Fruit fly (Drosophila melanogaster) whole organism, wandering third instar larva: ENCODE data around the gene sloth1.

Experiments
- CG32264 ChIP-seq: fragments of 200-800 bp; sonication (Bioruptor generic); optimal IDR thresholded peaks from 2 replicates; lab custom pipeline; 2016; ENCODE audit warnings: missing biosample characterization, missing genetic modification characterization
- CG9705 ChIP-seq: fragments of 200-800 bp; sonication (Bioruptor generic); optimal IDR thresholded peaks from 2 replicates; lab custom pipeline; 2018; ENCODE audit warnings: missing biosample characterization, mild to moderate bottlenecking, missing genetic modification characterization
- CrebA ChIP-seq: fragments of 200-800 bp; sonication (Bioruptor generic); optimal IDR thresholded peaks from 2 replicates; lab custom pipeline; 2016; ENCODE audit warnings: missing biosample characterization, mild to moderate bottlenecking, missing genetic modification characterization, borderline replicate concordance
- Dfd ChIP-seq: fragments of >200 bp; optimal IDR thresholded peaks from 2 replicates; lab custom pipeline; 2017; ENCODE audit warnings: missing biosample characterization, missing genetic modification characterization
- Dif ChIP-seq: fragments of 200-275, 200-300 bp; sonication (Bioruptor generic); optimal IDR thresholded peaks from 2 replicates; lab custom pipeline; 2018; ENCODE audit warnings: missing biosample characterization, missing genetic modification characterization; ENCODE audit not compliant: partially characterized antibody
- GATAd ChIP-seq: sonication (Bioruptor generic); optimal IDR thresholded peaks from 2 replicates; lab custom pipeline; 2016; ENCODE audit warnings: missing biosample characterization, missing genetic modification characterization
- HLH106 ChIP-seq: fragments of 200-800 bp; optimal IDR thresholded peaks from 3 replicates; lab custom pipeline; 2019; ENCODE audit warnings: missing biosample characterization, mild to moderate bottlenecking, missing genetic modification characterization, moderate library complexity
- Hnf4 ChIP-seq: fragments of 200-800 bp; sonication (Bioruptor generic); optimal IDR thresholded peaks from 2 replicates; lab custom pipeline; 2016; ENCODE audit warnings: missing biosample characterization, mild to moderate bottlenecking, missing genetic modification characterization
- Hr83 ChIP-seq: fragments of 200-300 bp; sonication (Bioruptor generic); optimal IDR thresholded peaks from 2 replicates; lab custom pipeline; 2016; ENCODE audit warnings: missing biosample characterization, mild to moderate bottlenecking, missing genetic modification characterization, moderate library complexity; ENCODE audit not compliant: poor library complexity, severe bottlenecking
- Jra ChIP-seq: sonication (Bioruptor generic); optimal IDR thresholded peaks from 2 replicates; lab custom pipeline; 2016; ENCODE audit warnings: missing biosample characterization, missing genetic modification characterization
- Mio ChIP-seq: sonication (Bioruptor generic); optimal IDR thresholded peaks from 2 replicates; lab custom pipeline; 2016; ENCODE audit warnings: missing biosample characterization, missing genetic modification characterization
- Myc ChIP-seq: fragments of >200 bp; optimal IDR thresholded peaks from 2 replicates; lab custom pipeline; 2017
- OdsH ChIP-seq: fragments of 200-800 bp; sonication (Bioruptor generic); optimal IDR thresholded peaks from 2 replicates; lab custom pipeline; 2016; ENCODE audit warnings: missing biosample characterization, mild to moderate bottlenecking, missing genetic modification characterization
- Rel ChIP-seq, 2 experiments: fragments of 200-800 bp; sonication (Bioruptor generic) in 1 of 2; optimal IDR thresholded peaks; 2 replicates in 1 of 2; 3 replicates in 1 of 2; lab custom pipeline; 2016 to 2019; ENCODE audit warnings: mild to moderate bottlenecking in 2 of 2, missing biosample characterization in 2 of 2, missing genetic modification characterization in 2 of 2, moderate library complexity in 1 of 2
- Sp1 ChIP-seq: fragments of 200-800 bp; sonication (Bioruptor generic); optimal IDR thresholded peaks from 3 replicates; lab custom pipeline; 2019; ENCODE audit warnings: missing biosample characterization, mild to moderate bottlenecking, missing genetic modification characterization, moderate library complexity
- br ChIP-seq: fragments of 200-800 bp; sonication (Bioruptor generic); optimal IDR thresholded peaks from 2 replicates; lab custom pipeline; 2016; ENCODE audit warnings: missing biosample characterization, missing genetic modification characterization
- brk ChIP-seq: fragments of 200-800 bp; sonication (Bioruptor generic); optimal IDR thresholded peaks from 2 replicates; lab custom pipeline; 2016; ENCODE audit warnings: missing biosample characterization, mild to moderate bottlenecking, missing genetic modification characterization
- dl ChIP-seq, 2 experiments: fragments of 175-275, 200-275 bp in 1 of 2; fragments of 200-275 bp in 1 of 2; sonication (Bioruptor generic); optimal IDR thresholded peaks; lab custom pipeline; 2018; ENCODE audit warnings: mild to moderate bottlenecking in 2 of 2, missing biosample characterization in 2 of 2, missing genetic modification characterization in 2 of 2, moderate library complexity in 2 of 2; ENCODE audit not compliant: partially characterized antibody in 2 of 2, insufficient read depth in 1 of 2
- dmrt93B ChIP-seq: fragments of 200-800 bp; sonication (Bioruptor generic); optimal IDR thresholded peaks from 2 replicates; lab custom pipeline; 2018; ENCODE audit warnings: missing biosample characterization, mild to moderate bottlenecking, missing genetic modification characterization
- dsf ChIP-seq: sonication (Bioruptor generic); optimal IDR thresholded peaks from 2 replicates; lab custom pipeline; 2016; ENCODE audit warnings: missing biosample characterization, missing genetic modification characterization, borderline replicate concordance
- ey ChIP-seq: fragments of 200-800 bp; sonication (Bioruptor generic); optimal IDR thresholded peaks from 2 replicates; lab custom pipeline; 2016; ENCODE audit warnings: missing biosample characterization, missing genetic modification characterization
- foxo ChIP-seq, 2 experiments: fragments of 200-800 bp; sonication (Bioruptor generic); optimal IDR thresholded peaks; 2 replicates in 1 of 2; 3 replicates in 1 of 2; lab custom pipeline; 2016 to 2017; ENCODE audit warnings: missing biosample characterization in 2 of 2, missing genetic modification characterization in 2 of 2
- fru ChIP-seq: fragments of 200-800 bp; sonication (Bioruptor generic); optimal IDR thresholded peaks from 3 replicates; lab custom pipeline; 2016; ENCODE audit warnings: missing biosample characterization, mild to moderate bottlenecking, missing genetic modification characterization
- h ChIP-seq: fragments of 200-800 bp; sonication (Bioruptor generic); optimal IDR thresholded peaks from 3 replicates; lab custom pipeline; 2016; ENCODE audit warnings: missing biosample characterization, mild to moderate bottlenecking, missing genetic modification characterization
- jim ChIP-seq: fragments of 175-275, 200-325 bp; sonication (Bioruptor generic); optimal IDR thresholded peaks from 2 replicates; lab custom pipeline; 2016; ENCODE audit warnings: missing biosample characterization, mild to moderate bottlenecking, missing genetic modification characterization
- lola ChIP-seq: fragments of >200 bp; optimal IDR thresholded peaks from 2 replicates; lab custom pipeline; 2017; ENCODE audit warnings: missing biosample characterization, missing genetic modification characterization
- pan ChIP-seq: fragments of >200 bp; optimal IDR thresholded peaks from 2 replicates; lab custom pipeline; 2017
- psq ChIP-seq: fragments of 200-800 bp; sonication (Bioruptor generic); optimal IDR thresholded peaks from 3 replicates; lab custom pipeline; 2017; ENCODE audit warnings: missing biosample characterization, mild to moderate bottlenecking, missing genetic modification characterization, moderate library complexity
- rgr ChIP-seq: fragments of 200-800 bp; sonication (Bioruptor generic); optimal IDR thresholded peaks from 3 replicates; lab custom pipeline; 2016; ENCODE audit warnings: missing biosample characterization, mild to moderate bottlenecking, missing genetic modification characterization
- sage ChIP-seq: fragments of 200-800 bp; sonication (Bioruptor generic); optimal IDR thresholded peaks from 2 replicates; lab custom pipeline; 2016; ENCODE audit warnings: missing biosample characterization, mild to moderate bottlenecking, missing genetic modification characterization
- sv ChIP-seq: fragments of 200-800 bp; sonication (Bioruptor generic); optimal IDR thresholded peaks from 3 replicates; lab custom pipeline; 2016; ENCODE audit warnings: missing biosample characterization, missing genetic modification characterization
- tai ChIP-seq: sonication (Bioruptor generic); optimal IDR thresholded peaks from 2 replicates; lab custom pipeline; 2016; ENCODE audit warnings: missing biosample characterization, missing genetic modification characterization
- usp ChIP-seq: fragments of >200 bp; optimal IDR thresholded peaks from 2 replicates; lab custom pipeline; 2017; ENCODE audit warnings: missing biosample characterization, missing genetic modification characterization

sloth1 gene

dm6 chrX:7014931-7015428 is 3.8 kb downstream of the sloth1 start (continued):
- TF ChIP-seq GATAd (GFP tag; lab: Kevin White, UChicago) (no peak), Sp1 (GFP tag; lab: Kevin White, UChicago) (peak; percentile 5), tai (GFP tag; lab: Kevin White, UChicago) (peak; percentile 68), pan (lab: Kevin White, UChicago) (peak; percentile 53)
- TF ChIP-seq, all 38 proteins: peak for 17

- TF ChIP-seq Rel (GFP tag; optimal IDR thresholded peaks at IDR 0.05; lab: Kevin White, UChicago): no peak
- no peak for TF ChIP-seq Rel (tag; optimal IDR thresholded peaks at IDR 0.05; lab: Kevin White, UChicago)
- TF ChIP-seq fru (GFP tag; lab: Kevin White, UChicago): no peak
- TF ChIP-seq Dfd (GFP tag; lab: Kevin White, UChicago): no peak
- no peak for TF ChIP-seq usp
- no peak for TF ChIP-seq foxo (GFP tag; optimal IDR thresholded peaks at IDR 0.05; lab: Kevin White, UChicago)
- no peak for TF ChIP-seq ey (GFP tag; lab: Kevin White, UChicago)
- TF ChIP-seq h (GFP tag; lab: Kevin White, UChicago): no peak
- TF ChIP-seq Jra (GFP tag; lab: Kevin White, UChicago): no peak
- no peak for TF ChIP-seq CrebA
- TF ChIP-seq brk (GFP tag; lab: Kevin White, UChicago): no peak
Measured at dm6 chrX:7034892-7035291, 23.7 kb downstream of the sloth1 start.

- no peak for TF ChIP-seq Dfd (GFP tag; lab: Kevin White, UChicago)
- TF ChIP-seq pan (lab: Kevin White, UChicago): no peak
- no peak for TF ChIP-seq Mio
- TF ChIP-seq psq (GFP tag; lab: Kevin White, UChicago): no peak
- no peak for TF ChIP-seq CG9705 (GFP tag; lab: Kevin White, UChicago)
- TF ChIP-seq br (GFP tag; lab: Kevin White, UChicago): no peak
- TF ChIP-seq fru (GFP tag; lab: Kevin White, UChicago): no peak
- TF ChIP-seq sage (GFP tag; lab: Kevin White, UChicago): no peak
- no peak for TF ChIP-seq Hnf4
- no peak for TF ChIP-seq jim (GFP tag; lab: Kevin White, UChicago)
- TF ChIP-seq GATAd (GFP tag; lab: Kevin White, UChicago): no peak
- no peak for TF ChIP-seq Dif (GFP tag; lab: Kevin White, UChicago)
- TF ChIP-seq HLH106 (tag; lab: Kevin White, UChicago): no peak
- no peak for TF ChIP-seq sv (GFP tag; lab: Kevin White, UChicago)
- no peak for TF ChIP-seq h (GFP tag; lab: Kevin White, UChicago)
- no peak for TF ChIP-seq dmrt93B (GFP tag; lab: Kevin White, UChicago)
- TF ChIP-seq tai (GFP tag; lab: Kevin White, UChicago): no peak
- TF ChIP-seq OdsH (GFP tag; lab: Kevin White, UChicago): no peak
- no peak for TF ChIP-seq rgr (GFP tag; lab: Kevin White, UChicago)
Measured at dm6 chrX:7037061-7037460, 25.9 kb downstream of the sloth1 start.

- TF ChIP-seq CG32264 (GFP tag; lab: Kevin White, UChicago): no peak
- no peak for TF ChIP-seq Rel (GFP tag; optimal IDR thresholded peaks at IDR 0.05; lab: Kevin White, UChicago)
- no peak for TF ChIP-seq Rel (tag; optimal IDR thresholded peaks at IDR 0.05; lab: Kevin White, UChicago)
- no peak for TF ChIP-seq GATAd (GFP tag; lab: Kevin White, UChicago)
- no peak for TF ChIP-seq usp
- no peak for TF ChIP-seq OdsH (GFP tag; lab: Kevin White, UChicago)
- no peak for TF ChIP-seq dsf (GFP tag; lab: Kevin White, UChicago)
- TF ChIP-seq dl (GFP tag; optimal IDR thresholded peaks at IDR 0.05; lab: Kevin White, UChicago; ENCODE audit: insufficient read depth in 1 of 2, partially characterized antibody in 2 of 2): no peak
- TF ChIP-seq Myc (lab: Kevin White, UChicago): no peak
- no peak for TF ChIP-seq Hr83 (GFP tag; lab: Kevin White, UChicago)
- no peak for TF ChIP-seq CG9705 (GFP tag; lab: Kevin White, UChicago)
- TF ChIP-seq HLH106 (tag; lab: Kevin White, UChicago): no peak
- no peak for TF ChIP-seq fru (GFP tag; lab: Kevin White, UChicago)
- no peak for TF ChIP-seq br (GFP tag; lab: Kevin White, UChicago)
- TF ChIP-seq lola (GFP tag; lab: Kevin White, UChicago): no peak
- TF ChIP-seq sage (GFP tag; lab: Kevin White, UChicago): no peak
Measured at dm6 chrX:7040205-7040866, 29.2 kb downstream of the sloth1 start, which contains the start of gene CG14427. TSS of gene CG14427 (plus strand) at chrX:7040603.
